Fruit fly (Drosophila melanogaster) whole organism, embryonic: Measurements from ENCODE around the gene TTLL4B.
A peak's percentile ranks its signal among the peaks of the same experiment; 100 is the strongest.

ENCODE experiments used
- BEAF-32 ChIP-seq: fragments of 200-800 bp; sonication (Bioruptor generic); optimal IDR thresholded peaks from 3 replicates; lab custom pipeline; 2017; ENCODE audit warnings: missing biosample characterization, missing genetic modification characterization, mild to moderate bottlenecking, moderate library complexity, missing genetic modification reagents
- Bteb2 ChIP-seq: fragments of 200-800 bp; sonication (Bioruptor generic); optimal IDR thresholded peaks from 2 replicates; lab custom pipeline; 2016; ENCODE audit warnings: missing biosample characterization, missing genetic modification characterization
- CG10209 ChIP-seq: fragments of 200-800 bp; sonication (Bioruptor generic); optimal IDR thresholded peaks from 3 replicates; lab custom pipeline; 2017; ENCODE audit warnings: missing biosample characterization, mild to moderate bottlenecking, missing genetic modification characterization, missing genetic modification reagents
- CG1024 ChIP-seq: fragments of 200-800 bp; sonication (Bioruptor generic); IDR thresholded peaks from 2 replicates; pipeline ENCODE4 v1.3.6; 2022; ENCODE audit warnings: missing biosample characterization, missing genetic modification characterization
- CG10959 ChIP-seq: fragments of 200-800 bp; sonication (Bioruptor generic); IDR thresholded peaks from 2 replicates; pipeline ENCODE4 v1.3.6; 2022; ENCODE audit warnings: missing biosample characterization, missing genetic modification characterization
- CG12659 ChIP-seq: fragments of 200-800 bp; sonication (Bioruptor generic); optimal IDR thresholded peaks from 3 replicates; lab custom pipeline; 2017; ENCODE audit warnings: mild to moderate bottlenecking, missing biosample characterization, missing genetic modification reagents, missing genetic modification characterization
- CG13624 ChIP-seq: fragments of 200-800 bp; sonication (Bioruptor generic); optimal IDR thresholded peaks from 2 replicates; lab custom pipeline; 2016; ENCODE audit warnings: missing biosample characterization, missing genetic modification characterization
- CG14710 ChIP-seq: fragments of 200-800 bp; sonication (Bioruptor generic); optimal IDR thresholded peaks from 3 replicates; lab custom pipeline; 2019; ENCODE audit warnings: missing biosample characterization, mild to moderate bottlenecking, missing genetic modification characterization, moderate library complexity
- CG18619 ChIP-seq: fragments of 200-800 bp; sonication (Bioruptor generic); optimal IDR thresholded peaks from 3 replicates; lab custom pipeline; 2017; ENCODE audit warnings: missing biosample characterization, mild to moderate bottlenecking, missing genetic modification characterization
- CG18764 ChIP-seq: fragments of 200-800 bp; sonication (Bioruptor generic); optimal IDR thresholded peaks from 3 replicates; lab custom pipeline; 2016; ENCODE audit warnings: missing biosample characterization, missing genetic modification characterization
- CG2120 ChIP-seq: fragments of 200-800 bp; sonication (Bioruptor generic); optimal IDR thresholded peaks from 3 replicates; lab custom pipeline; 2016; ENCODE audit warnings: missing biosample characterization, missing genetic modification characterization
- CG2129 ChIP-seq: fragments of 200-800 bp; sonication (Bioruptor generic); IDR thresholded peaks from 2 replicates; pipeline ENCODE4 v1.3.6; 2022; ENCODE audit warnings: missing biosample characterization, missing genetic modification characterization; ENCODE audit not compliant: partially characterized antibody
- CG2889 ChIP-seq: fragments of 200-800 bp; sonication (Bioruptor generic); IDR thresholded peaks from 3 replicates; pipeline ENCODE4 v1.3.6; 2022; ENCODE audit warnings: missing biosample characterization, missing genetic modification characterization
- CG31441 ChIP-seq: fragments of 200-800 bp; sonication (Bioruptor generic); IDR thresholded peaks from 2 replicates; pipeline ENCODE4 v1.3.6; 2022; ENCODE audit warnings: missing biosample characterization, missing genetic modification characterization
- CG3847 ChIP-seq: fragments of 200-800 bp; sonication (Bioruptor generic); IDR thresholded peaks from 2 replicates; pipeline ENCODE4 v1.3.6; 2022; ENCODE audit warnings: missing biosample characterization, missing genetic modification characterization
- CG7963 ChIP-seq: fragments of 200-800 bp; sonication (Bioruptor generic); IDR thresholded peaks from 3 replicates; pipeline ENCODE4 v1.3.6; 2022; ENCODE audit warnings: missing biosample characterization, missing genetic modification characterization; ENCODE audit not compliant: partially characterized antibody
- CG9932 ChIP-seq: fragments of 200-800 bp; sonication (Bioruptor generic); IDR thresholded peaks from 2 replicates; pipeline ENCODE4 v1.3.6; 2022; ENCODE audit warnings: missing biosample characterization, missing genetic modification characterization
- Doc3 ChIP-seq: fragments of 200-800 bp; sonication (Bioruptor generic); IDR thresholded peaks from 3 replicates; pipeline ENCODE4 v1.3.6; 2022; ENCODE audit warnings: missing biosample characterization, missing genetic modification characterization; ENCODE audit not compliant: partially characterized antibody
- HLH4C ChIP-seq: fragments of 200-800 bp; sonication (Bioruptor generic); IDR thresholded peaks from 3 replicates; pipeline ENCODE4 v1.3.6; 2022; ENCODE audit warnings: missing biosample characterization, missing genetic modification characterization; ENCODE audit not compliant: partially characterized antibody
- HmgZ ChIP-seq: fragments of 200-800 bp; sonication (Bioruptor generic); optimal IDR thresholded peaks from 2 replicates; lab custom pipeline; 2018; ENCODE audit warnings: missing biosample characterization, mild to moderate bottlenecking, missing genetic modification characterization
- Hmr ChIP-seq: fragments of 200-800 bp; sonication (Bioruptor generic); optimal IDR thresholded peaks from 3 replicates; lab custom pipeline; 2017; ENCODE audit warnings: mild to moderate bottlenecking, missing biosample characterization, missing genetic modification reagents, missing genetic modification characterization
- MBD-R2 ChIP-seq: fragments of 200-800 bp; sonication (Bioruptor generic); IDR thresholded peaks from 2 replicates; pipeline ENCODE4 v1.3.6; 2022; ENCODE audit warnings: missing biosample characterization, missing genetic modification characterization
- MESR4 ChIP-seq: fragments of 200-800 bp; sonication (Bioruptor generic); optimal IDR thresholded peaks from 2 replicates; lab custom pipeline; 2018; ENCODE audit warnings: missing biosample characterization, mild to moderate bottlenecking, missing genetic modification characterization, moderate library complexity
- Sin3A ChIP-seq: fragments of >200 bp; optimal IDR thresholded peaks from 2 replicates; lab custom pipeline; 2018
- Stat92E ChIP-seq, 3 experiments: fragments of >200 bp in 2 of 3; fragments of 200-800 bp in 1 of 3; sonication (Bioruptor generic) in 1 of 3; optimal IDR thresholded peaks; 2 replicates each; lab custom pipeline; 2017 to 2019; ENCODE audit warnings: missing biosample characterization in 3 of 3, missing genetic modification characterization in 3 of 3, mild to moderate bottlenecking in 1 of 3, moderate library complexity in 1 of 3
- Xbp1 ChIP-seq: fragments of 200-800 bp; sonication (Bioruptor generic); optimal IDR thresholded peaks from 3 replicates; lab custom pipeline; 2016; ENCODE audit warnings: missing biosample characterization, mild to moderate bottlenecking, missing genetic modification characterization
- crc ChIP-seq: fragments of 200-800 bp; sonication (Bioruptor generic); optimal IDR thresholded peaks from 2 replicates; lab custom pipeline; 2016; ENCODE audit warnings: missing biosample characterization, missing genetic modification characterization
- crp ChIP-seq, 2 experiments: fragments of 200-800 bp; sonication (Bioruptor generic); optimal IDR thresholded peaks; 2 replicates in 1 of 2; 3 replicates in 1 of 2; lab custom pipeline; 2017; ENCODE audit warnings: missing biosample characterization in 2 of 2, missing genetic modification characterization in 2 of 2, mild to moderate bottlenecking in 1 of 2, moderate library complexity in 1 of 2
- dimm ChIP-seq: fragments of 200-800 bp; sonication (Bioruptor generic); IDR thresholded peaks from 2 replicates; pipeline ENCODE4 v1.3.6; 2022; ENCODE audit warnings: missing biosample characterization, missing genetic modification characterization
- dmrt11E ChIP-seq: fragments of 200-800 bp; sonication (Bioruptor generic); optimal IDR thresholded peaks from 3 replicates; lab custom pipeline; 2018; ENCODE audit warnings: missing biosample characterization, mild to moderate bottlenecking, missing genetic modification characterization, moderate library complexity
- fd3F ChIP-seq: fragments of 200-800 bp; sonication (Bioruptor generic); optimal IDR thresholded peaks from 2 replicates; lab custom pipeline; 2018; ENCODE audit warnings: missing biosample characterization, mild to moderate bottlenecking, missing genetic modification characterization, moderate library complexity
- inv ChIP-seq: fragments of 200-800 bp; sonication (Bioruptor generic); IDR thresholded peaks from 2 replicates; pipeline ENCODE4 v1.3.6; 2022; ENCODE audit warnings: missing biosample characterization, missing genetic modification characterization; ENCODE audit not compliant: partially characterized antibody
- knrl ChIP-seq: fragments of 200-800 bp; sonication (Bioruptor generic); IDR thresholded peaks from 3 replicates; pipeline ENCODE4 v1.3.6; 2022; ENCODE audit warnings: missing biosample characterization, missing genetic modification characterization; ENCODE audit not compliant: partially characterized antibody
- nerfin-2 ChIP-seq: fragments of 200-800 bp; sonication (Bioruptor generic); IDR thresholded peaks from 2 replicates; pipeline ENCODE4 v1.3.6; 2022; ENCODE audit warnings: missing biosample characterization, missing genetic modification characterization; ENCODE audit not compliant: partially characterized antibody
- tna ChIP-seq: fragments of 200-800 bp; sonication (Bioruptor generic); IDR thresholded peaks from 2 replicates; pipeline ENCODE4 v1.3.6; 2022; ENCODE audit warnings: missing biosample characterization, missing genetic modification characterization; ENCODE audit not compliant: partially characterized antibody
- unc-4 ChIP-seq: fragments of 200-800 bp; sonication (Bioruptor generic); IDR thresholded peaks from 2 replicates; pipeline ENCODE4 v1.3.6; 2022; ENCODE audit warnings: missing biosample characterization, missing genetic modification characterization; ENCODE audit not compliant: partially characterized antibody
- zen ChIP-seq: fragments of 200-800 bp; sonication (Bioruptor generic); optimal IDR thresholded peaks from 3 replicates; lab custom pipeline; 2018; ENCODE audit warnings: missing biosample characterization, mild to moderate bottlenecking, missing genetic modification characterization, moderate library complexity

The TTLL4B gene

DNA sequence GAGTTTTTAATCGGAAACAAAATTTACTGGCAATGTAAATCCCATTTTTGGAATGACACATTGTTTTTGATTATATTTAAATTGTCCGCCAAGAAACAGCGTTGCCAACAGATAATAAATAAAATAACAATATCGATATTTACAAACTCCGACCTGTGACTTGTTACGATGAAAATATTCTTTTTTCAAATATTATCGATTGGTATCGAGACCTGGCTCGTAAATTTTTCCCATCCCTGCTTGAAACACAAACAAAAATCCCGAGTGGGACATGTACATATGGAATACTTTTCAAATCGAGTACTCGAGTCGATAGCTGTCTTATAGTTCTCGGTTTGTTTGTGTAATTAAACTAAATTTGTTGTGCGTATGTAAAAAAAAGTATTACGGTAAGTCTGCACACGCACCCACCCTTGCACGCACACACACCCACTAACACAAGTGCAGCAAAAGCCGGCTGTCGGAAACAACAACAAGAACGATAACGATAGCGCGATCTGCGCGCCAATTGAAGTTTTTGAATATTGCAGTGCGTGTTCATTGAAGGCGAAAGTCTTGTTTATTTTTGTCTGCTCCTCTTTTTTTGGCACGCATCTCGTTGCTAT, at the start of gene TTLL4B (continued):
- TF ChIP-seq CG2889 (GFP tag; lab: Robert Waterston, UW), result no peak
- no peak for TF ChIP-seq fd3F (GFP tag; lab: Kevin White, UChicago)
- TF ChIP-seq dmrt11E, result no peak
- no peak for TF ChIP-seq CG18619 (GFP tag; lab: Kevin White, UChicago)
- peak; percentile 88 for TF ChIP-seq unc-4 (GFP tag; lab: Robert Waterston, UW)
- TF ChIP-seq CG10209 (GFP tag; lab: Kevin White, UChicago), result no peak
- peak; percentile 57 for TF ChIP-seq CG31441 (GFP tag; lab: Robert Waterston, UW)
- peak; percentile 88 for TF ChIP-seq tna (GFP tag; lab: Robert Waterston, UW)
- TF ChIP-seq dimm (GFP tag; lab: Robert Waterston, UW), result no peak
- peak in 1 of 3 experiments; percentile 53 for TF ChIP-seq Stat92E (GFP tag; optimal IDR thresholded peaks at IDR 0.05; lab: Kevin White, UChicago)
- peak; percentile 22 for TF ChIP-seq CG13624 (GFP tag; lab: Kevin White, UChicago)
- peak; percentile 80 for TF ChIP-seq inv
- TF ChIP-seq Sin3A (lab: Kevin White, UChicago), result peak; percentile 72
- TF ChIP-seq crc (GFP tag; lab: Kevin White, UChicago), result no peak
- TF ChIP-seq CG2129 (GFP tag; lab: Robert Waterston, UW), result peak; percentile 87
- TF ChIP-seq crp (GFP tag; optimal IDR thresholded peaks at IDR 0.05; lab: Kevin White, UChicago), result peak in 1 of 2 experiments; percentile 32
- TF ChIP-seq CG14710 (tag; lab: Kevin White, UChicago), result peak; percentile 70
- TF ChIP-seq BEAF-32 (GFP tag; lab: Kevin White, UChicago), result peak; percentile 95
- peak; percentile 52; the same call in 1 of the 2 replicates for TF ChIP-seq CG3847 (GFP tag; lab: Robert Waterston, UW)
- TF ChIP-seq HLH4C (GFP tag; lab: Robert Waterston, UW), result peak; percentile 92
- peak; percentile 94 for TF ChIP-seq knrl (GFP tag; lab: Robert Waterston, UW)
- TF ChIP-seq CG7963 (GFP tag; lab: Robert Waterston, UW), result peak; percentile 87
- TF ChIP-seq CG12659 (GFP tag; lab: Kevin White, UChicago), result no peak
- no peak for TF ChIP-seq zen (tag; lab: Kevin White, UChicago)
- TF ChIP-seq CG1024 (GFP tag; lab: Robert Waterston, UW), result no peak
- no peak for TF ChIP-seq CG18764 (GFP tag; lab: Kevin White, UChicago)
- TF ChIP-seq MBD-R2, result peak; percentile 41; the same call in 1 of the 2 replicates
- TF ChIP-seq Doc3 (GFP tag; lab: Robert Waterston, UW), result peak; percentile 78
- peak; percentile 44; the same call in 1 of the 2 replicates for TF ChIP-seq CG9932 (GFP tag; lab: Robert Waterston, UW)
- peak; percentile 31 for TF ChIP-seq MESR4 (GFP tag; lab: Kevin White, UChicago)
- no peak for TF ChIP-seq CG10959
- TF ChIP-seq Bteb2 (GFP tag; lab: Kevin White, UChicago), result no peak
- TF ChIP-seq HmgZ, result peak; percentile 15
- peak; percentile 95 for TF ChIP-seq nerfin-2 (GFP tag; lab: Robert Waterston, UW)
- peak; percentile 25 for TF ChIP-seq CG2120
- TF ChIP-seq Xbp1 (GFP tag; lab: Kevin White, UChicago), result no peak
- TF ChIP-seq Hmr (GFP tag; lab: Kevin White, UChicago), result no peak
